Worm (Caenorhabditis elegans): ENCODE results near the gene lurp-2.

Gene lurp-2

DNA sequence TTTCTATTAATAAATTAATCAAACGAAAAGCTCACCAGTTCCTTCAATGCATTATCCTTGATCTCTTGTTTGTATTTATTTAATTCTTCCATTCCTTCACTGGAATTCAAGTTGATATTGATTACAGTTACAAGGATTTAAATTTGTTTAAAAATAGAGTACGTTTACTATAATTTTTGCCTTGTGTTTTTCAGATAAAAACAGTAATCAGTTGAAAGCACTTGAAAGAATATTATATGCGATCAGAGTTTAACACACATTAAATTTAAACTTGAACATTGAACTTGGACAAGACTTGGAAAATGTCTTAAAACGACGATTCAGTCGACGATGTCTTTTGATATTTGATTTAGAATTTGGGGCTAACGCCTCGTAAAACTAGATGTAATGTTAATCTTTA, 35.9 kb upstream of the lurp-2 start, which contains the start of gene F53F1.6:
F53F1.6 (minus strand) TSS at position 101 of the 400 bp plus-strand sequence.
- TF ChIP-seq che-1 (tag; optimal IDR thresholded peaks at IDR 0.05) (no peak), elt-2 (tag; optimal IDR thresholded peaks at IDR 0.05) (no peak), nhr-232 (tag; optimal IDR thresholded peaks at IDR 0.05) (no peak), hlh-6 (tag; optimal IDR thresholded peaks at IDR 0.05) (no peak)

DNA sequence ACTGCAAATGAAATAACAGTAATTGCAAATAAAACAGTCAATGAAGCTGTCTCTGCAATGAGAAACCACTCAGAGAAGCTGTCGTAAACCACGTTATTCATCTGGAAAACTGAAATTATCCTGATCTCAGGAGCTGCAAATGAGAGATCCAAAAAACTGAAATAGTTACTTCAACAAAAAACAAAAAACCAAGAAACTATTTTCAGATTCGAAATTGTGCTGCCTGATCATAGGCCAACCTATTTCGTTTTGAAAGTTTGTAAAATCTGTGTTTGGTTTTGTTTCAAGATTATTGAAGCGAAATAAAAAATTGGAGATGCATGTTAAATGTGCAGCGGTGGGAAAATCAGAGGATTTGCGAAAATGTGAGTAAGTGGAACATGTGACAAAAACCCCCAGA, 32.8 kb upstream of the lurp-2 start, which contains the start of gene srv-8:
srv-8 (minus strand) TSS at position 101 of the 400 bp plus-strand sequence.
- TF ChIP-seq T23F11.4 (GFP tag; optimal IDR thresholded peaks at IDR 0.05) (no peak), mec-3 (tag; optimal IDR thresholded peaks at IDR 0.05; ENCODE audit: borderline replicate concordance) (no peak), C38D4.7 (GFP tag; optimal IDR thresholded peaks at IDR 0.05) (no peak), ahr-1 (tag; optimal IDR thresholded peaks at IDR 0.05) (no peak), ceh-18 (tag; optimal IDR thresholded peaks at IDR 0.05) (no peak), C08G9.2 (tag; optimal IDR thresholded peaks at IDR 0.05) (no peak), eyg-1 (tag; optimal IDR thresholded peaks at IDR 0.05) (no peak), hlh-13 (GFP tag; optimal IDR thresholded peaks at IDR 0.05) (no peak), lin-11 (tag; optimal IDR thresholded peaks at IDR 0.05) (no peak), hlh-6 (tag; optimal IDR thresholded peaks at IDR 0.05) (no peak), ceh-30 (tag; optimal IDR thresholded peaks at IDR 0.05) (no peak), che-1 (tag; optimal IDR thresholded peaks at IDR 0.05) (no peak), fax-1 (tag; optimal IDR thresholded peaks at IDR 0.05) (no peak), elt-4 (tag; optimal IDR thresholded peaks at IDR 0.05) (no peak), dmd-4 (tag; optimal IDR thresholded peaks at IDR 0.05; ENCODE audit: borderline replicate concordance) (no peak), ttx-3 (tag; optimal IDR thresholded peaks at IDR 0.05) (no peak), ceh-45 (GFP tag; IDR thresholded peaks at IDR 0.05) (no peak), gmeb-2 (tag; optimal IDR thresholded peaks at IDR 0.05) (no peak)

DNA sequence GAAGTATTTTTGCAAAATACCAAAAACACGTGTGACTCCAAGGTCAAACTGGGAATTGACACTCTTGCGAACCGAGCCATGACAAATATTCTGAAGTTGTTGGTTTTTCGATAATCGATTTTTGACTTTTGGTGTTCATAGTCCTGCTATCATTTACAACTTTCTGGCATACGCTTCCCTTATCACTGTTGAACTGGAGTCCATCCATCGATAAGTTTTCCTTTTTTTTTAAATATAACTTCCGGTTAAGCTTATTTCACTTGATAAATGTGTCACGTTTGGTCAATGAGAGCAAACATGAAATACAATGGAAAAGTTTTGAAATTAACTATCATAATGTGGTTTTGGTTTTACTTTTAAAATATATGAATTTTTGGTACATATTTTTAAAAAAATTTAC, 31.7 kb upstream of the lurp-2 start:
- no peak for TF ChIP-seq lim-6 (tag; optimal IDR thresholded peaks at IDR 0.05)
- TF ChIP-seq tbx-7 (tag; optimal IDR thresholded peaks at IDR 0.05), result no peak
- TF ChIP-seq K02D7.2 (tag; optimal IDR thresholded peaks at IDR 0.05), result no peak
- TF ChIP-seq pha-4 (tag; optimal IDR thresholded peaks at IDR 0.05), result no peak
- no peak for TF ChIP-seq T23F11.4 (GFP tag; optimal IDR thresholded peaks at IDR 0.05)
- TF ChIP-seq ceh-6 (GFP tag; optimal IDR thresholded peaks at IDR 0.05), result no peak
- no peak for TF ChIP-seq sox-4 (tag; optimal IDR thresholded peaks at IDR 0.05)

DNA sequence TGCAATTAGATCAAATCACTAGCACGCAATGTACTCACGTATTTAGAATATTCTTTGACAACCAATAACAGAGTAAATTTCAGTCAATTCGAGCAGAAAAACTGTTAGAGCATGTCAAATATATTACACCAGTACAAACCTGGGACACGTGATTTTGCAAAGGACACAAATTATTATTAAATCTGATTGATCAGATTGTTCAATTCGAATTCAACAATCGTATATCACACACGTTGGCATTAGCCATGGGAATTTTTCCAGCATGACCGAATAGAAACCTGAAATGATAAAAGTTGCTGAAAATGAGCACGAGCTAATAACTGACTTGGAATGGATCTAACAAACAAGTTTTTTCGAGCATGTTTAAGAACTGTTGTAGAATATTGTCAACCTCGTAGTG, 30.4 kb upstream of the lurp-2 start, which contains the start of gene srv-9:
srv-9 (minus strand) TSS at position 101 of the 400 bp plus-strand sequence.
- TF ChIP-seq gmeb-2 (tag; optimal IDR thresholded peaks at IDR 0.05) (no peak), ceh-30 (tag; optimal IDR thresholded peaks at IDR 0.05) (no peak), unc-55 (GFP tag; optimal IDR thresholded peaks at IDR 0.05) (no peak), ttx-3 (tag; optimal IDR thresholded peaks at IDR 0.05) (no peak), fkh-10 (GFP tag; optimal IDR thresholded peaks at IDR 0.05) (no peak), dve-1 (tag; optimal IDR thresholded peaks at IDR 0.05) (no peak), nhr-11 (tag; optimal IDR thresholded peaks at IDR 0.05) (no peak), hlh-15 (tag; optimal IDR thresholded peaks at IDR 0.05) (no peak), mec-3 (tag; optimal IDR thresholded peaks at IDR 0.05; ENCODE audit: borderline replicate concordance) (no peak), pat-9 (tag; optimal IDR thresholded peaks at IDR 0.05) (no peak)

DNA sequence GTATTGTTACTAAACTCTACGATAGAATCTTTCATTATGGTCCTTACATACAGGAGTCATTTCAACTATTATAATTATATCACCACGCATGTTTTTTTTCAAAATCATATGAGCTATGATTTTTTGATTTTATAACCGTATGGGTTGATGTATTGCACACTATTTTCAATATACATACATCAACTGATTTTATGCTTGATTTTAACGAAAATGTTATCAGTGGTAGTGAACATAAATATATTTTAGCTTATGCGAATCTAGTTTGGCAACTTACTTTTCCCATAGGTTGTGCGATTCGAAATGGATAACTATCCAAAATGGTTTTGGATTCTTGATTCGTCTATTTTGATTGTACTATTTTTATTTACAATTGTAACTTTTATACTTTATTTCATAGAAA, 29.8 kb upstream of the lurp-2 start, which contains the start of gene srv-10:
srv-10 (plus strand) TSS at position 301 of the 400 bp plus-strand sequence.
- TF ChIP-seq ceh-19 (GFP tag; optimal IDR thresholded peaks at IDR 0.05) (no peak), odd-2 (tag; optimal IDR thresholded peaks at IDR 0.05) (no peak), K02D7.2 (tag; optimal IDR thresholded peaks at IDR 0.05) (no peak), ceh-48 (tag; optimal IDR thresholded peaks at IDR 0.05) (no peak), ceh-18 (tag; optimal IDR thresholded peaks at IDR 0.05) (no peak), fkh-6 (tag; optimal IDR thresholded peaks at IDR 0.05) (no peak), ets-4 (tag; optimal IDR thresholded peaks at IDR 0.05) (no peak), hlh-6 (tag; optimal IDR thresholded peaks at IDR 0.05) (no peak), syd-9 (tag; optimal IDR thresholded peaks at IDR 0.05) (no peak), fkh-10 (GFP tag; optimal IDR thresholded peaks at IDR 0.05) (no peak), tbx-7 (tag; optimal IDR thresholded peaks at IDR 0.05) (no peak), ceh-34 (tag; optimal IDR thresholded peaks at IDR 0.05) (no peak), eyg-1 (tag; optimal IDR thresholded peaks at IDR 0.05) (no peak)

All from whole organism, late embryonic.